Worm (Caenorhabditis elegans) whole organism, young adult: ENCODE measurements around the gene lgc-50.

Experiments used
- B0019.2 ChIP-seq: fragments of 200-800 bp; sonication (Bioruptor generic); conservative IDR thresholded peaks from 2 replicates; pipeline ENCODE4 v1.3.6; 2022; ENCODE audit warnings: missing genetic modification reagents, missing genetic modification characterization, missing compliant biosample characterization
- B0261.1 ChIP-seq: sonication (generic microtip); optimal IDR thresholded peaks from 2 replicates; lab custom pipeline; 2016; ENCODE audit warnings: mild to moderate bottlenecking, missing genetic modification characterization, moderate library complexity, missing compliant biosample characterization
- C06A6.2 ChIP-seq: fragments of 200-800 bp; sonication (Bioruptor generic); conservative IDR thresholded peaks from 2 replicates; pipeline ENCODE4 v1.3.6; 2022; ENCODE audit warnings: missing genetic modification characterization, missing compliant biosample characterization
- F22D6.2 ChIP-seq: sonication (generic microtip); optimal IDR thresholded peaks from 2 replicates; lab custom pipeline; 2016; ENCODE audit warnings: mild to moderate bottlenecking, missing genetic modification characterization, missing compliant biosample characterization
- Y53G8AR.9 ChIP-seq: fragments of 200-800 bp; sonication (Bioruptor generic); conservative IDR thresholded peaks from 2 replicates; pipeline ENCODE4 v1.3.6; 2022; ENCODE audit warnings: missing genetic modification reagents, missing genetic modification characterization, missing compliant biosample characterization
- ZK185.1 ChIP-seq: sonication (generic microtip); optimal IDR thresholded peaks from 2 replicates; lab custom pipeline; 2016; ENCODE audit warnings: mild to moderate bottlenecking, missing genetic modification characterization, missing compliant biosample characterization; ENCODE audit not compliant: poor library complexity, severe bottlenecking
- ama-1 ChIP-seq, 3 experiments: fragments of 150-350 bp in 1 of 3; sonication (generic microtip) in 2 of 3; optimal IDR thresholded peaks; 2 replicates each; lab custom pipeline; 2014 to 2018; ENCODE audit warnings: missing biosample characterization in 2 of 3, missing genetic modification characterization in 2 of 3, missing genetic modification reagents in 2 of 3
- aptf-3 ChIP-seq: fragments of 200-800 bp; sonication (Bioruptor generic); IDR thresholded peaks from 2 replicates; pipeline ENCODE4 v1.3.6; 2022; ENCODE audit warnings: missing genetic modification characterization, missing compliant biosample characterization
- atf-7 ChIP-seq: sonication (generic microtip); optimal IDR thresholded peaks from 2 replicates; lab custom pipeline; 2017; ENCODE audit warnings: mild to moderate bottlenecking, missing genetic modification characterization, missing compliant biosample characterization
- attf-5 ChIP-seq: fragments of 200-800 bp; sonication (Bioruptor generic); optimal IDR thresholded peaks from 2 replicates; lab custom pipeline; 2018; ENCODE audit warnings: mild to moderate bottlenecking, missing genetic modification characterization, missing compliant biosample characterization
- attf-6 ChIP-seq: fragments of 200-800 bp; sonication (Bioruptor generic); IDR thresholded peaks from 2 replicates; pipeline ENCODE4 v1.3.6; 2022; ENCODE audit warnings: missing genetic modification reagents, missing genetic modification characterization, missing compliant biosample characterization
- bed-1 ChIP-seq: fragments of 200-800 bp; sonication (Bioruptor generic); IDR thresholded peaks from 2 replicates; pipeline ENCODE4 v1.3.6; 2022; ENCODE audit warnings: missing genetic modification reagents, missing genetic modification characterization, missing compliant biosample characterization
- cebp-1 ChIP-seq, 2 experiments: fragments of 200-800 bp in 1 of 2; sonication (Bioruptor generic) in 1 of 2; sonication (generic microtip) in 1 of 2; IDR thresholded peaks in 1 of 2; optimal IDR thresholded peaks in 1 of 2; 2 replicates each; pipeline versions ENCODE4 v1.3.6 to Lab custom; 2017 to 2022; ENCODE audit warnings: missing compliant biosample characterization in 2 of 2, missing genetic modification characterization in 2 of 2, mild to moderate bottlenecking in 1 of 2, missing genetic modification reagents in 1 of 2, moderate library complexity in 1 of 2
- cebp-2 ChIP-seq: fragments of 200-800 bp; sonication (Bioruptor generic); IDR thresholded peaks from 2 replicates; pipeline ENCODE4 v1.3.6; 2022; ENCODE audit warnings: missing genetic modification characterization, missing compliant biosample characterization
- die-1 ChIP-seq: sonication (generic microtip); optimal IDR thresholded peaks from 2 replicates; lab custom pipeline; 2016; ENCODE audit warnings: missing genotype, mild to moderate bottlenecking, missing genetic modification characterization, missing compliant biosample characterization
- dox-1 ChIP-seq: fragments of 200-800 bp; sonication (Bioruptor generic); IDR thresholded peaks from 2 replicates; pipeline ENCODE4 v1.3.6; 2022; ENCODE audit warnings: missing genetic modification reagents, missing genetic modification characterization, missing compliant biosample characterization
- dpff-1 ChIP-seq: sonication (generic microtip); optimal IDR thresholded peaks from 2 replicates; lab custom pipeline; 2017; ENCODE audit warnings: mild to moderate bottlenecking, missing genetic modification characterization, missing compliant biosample characterization
- ets-4 ChIP-seq: fragments of 200-800 bp; sonication (Bioruptor generic); optimal IDR thresholded peaks from 2 replicates; lab custom pipeline; 2018; ENCODE audit warnings: mild to moderate bottlenecking, missing genetic modification characterization, missing compliant biosample characterization
- him-1 ChIP-seq: sonication (generic microtip); optimal IDR thresholded peaks from 2 replicates; lab custom pipeline; 2016; ENCODE audit warnings: missing genotype, missing genetic modification reagents, missing genetic modification characterization, missing compliant biosample characterization
- hmg-1.2 ChIP-seq: fragments of 200-800 bp; sonication (Bioruptor generic); IDR thresholded peaks from 2 replicates; pipeline ENCODE4 v1.3.6; 2022; ENCODE audit warnings: missing genetic modification reagents, missing genetic modification characterization, missing compliant biosample characterization
- hmg-20 ChIP-seq: fragments of 200-800 bp; sonication (Bioruptor generic); IDR thresholded peaks from 2 replicates; pipeline ENCODE4 v1.3.6; 2022; ENCODE audit warnings: missing genetic modification reagents, missing genetic modification characterization, missing compliant biosample characterization
- lag-1 ChIP-seq: fragments of 200-800 bp; sonication (Bioruptor generic); IDR thresholded peaks from 2 replicates; pipeline ENCODE4 v1.3.6; 2022; ENCODE audit warnings: missing genetic modification reagents, missing genetic modification characterization, missing compliant biosample characterization
- lin-26 ChIP-seq: fragments of 200-800 bp; sonication (Bioruptor generic); IDR thresholded peaks from 2 replicates; pipeline ENCODE4 v1.3.6; 2022; ENCODE audit warnings: missing genetic modification reagents, missing genetic modification characterization, missing compliant biosample characterization
- lin-35 ChIP-seq, 3 experiments: fragments of 150-350 bp in 2 of 3; sonication (generic microtip) in 1 of 3; optimal IDR thresholded peaks; 2 replicates each; lab custom pipeline; 2014 to 2018; ENCODE audit warnings: missing biosample characterization in 3 of 3, missing genetic modification characterization in 3 of 3, missing genetic modification reagents in 3 of 3
- lin-40 ChIP-seq: sonication (generic microtip); optimal IDR thresholded peaks from 2 replicates; lab custom pipeline; 2016; ENCODE audit warnings: missing genetic modification characterization, mild to moderate bottlenecking, missing compliant biosample characterization, missing genotype, missing genetic modification reagents
- madf-10 ChIP-seq: sonication (generic microtip); optimal IDR thresholded peaks from 2 replicates; lab custom pipeline; 2016; ENCODE audit warnings: mild to moderate bottlenecking, missing genetic modification characterization, missing compliant biosample characterization
- mcd-1 ChIP-seq: fragments of 200-800 bp; sonication (Bioruptor generic); IDR thresholded peaks from 2 replicates; pipeline ENCODE4 v1.3.6; 2022; ENCODE audit warnings: missing genetic modification reagents, missing genetic modification characterization, missing compliant biosample characterization
- mxl-1 ChIP-seq: sonication (generic microtip); optimal IDR thresholded peaks from 2 replicates; lab custom pipeline; 2016; ENCODE audit warnings: missing genetic modification characterization, missing compliant biosample characterization
- nhr-80 ChIP-seq: sonication (generic microtip); optimal IDR thresholded peaks from 2 replicates; lab custom pipeline; 2016; ENCODE audit warnings: missing genetic modification characterization, missing compliant biosample characterization
- nhr-90 ChIP-seq: sonication (generic microtip); optimal IDR thresholded peaks from 2 replicates; lab custom pipeline; 2016; ENCODE audit warnings: missing genotype, mild to moderate bottlenecking, missing genetic modification characterization, missing compliant biosample characterization
- pbrm-1 ChIP-seq: fragments of 200-800 bp; sonication (Bioruptor generic); IDR thresholded peaks from 2 replicates; pipeline ENCODE4 v1.3.6; 2022; ENCODE audit warnings: missing genetic modification reagents, missing genetic modification characterization, missing compliant biosample characterization
- pha-4 ChIP-seq: fragments of 150-350 bp; sonication (generic microtip); optimal IDR thresholded peaks from 2 replicates; lab custom pipeline; 2014; ENCODE audit warnings: missing biosample characterization, missing genetic modification reagents, missing genetic modification characterization
- rec-8 ChIP-seq, 2 experiments: sonication (generic microtip); optimal IDR thresholded peaks; 2 replicates each; lab custom pipeline; 2016; ENCODE audit warnings: mild to moderate bottlenecking in 2 of 2, missing genetic modification characterization in 2 of 2, missing genetic modification reagents in 2 of 2, missing genotype in 2 of 2, missing biosample characterization in 1 of 2, missing compliant biosample characterization in 1 of 2, moderate library complexity in 1 of 2
- repo-1 ChIP-seq: sonication (generic microtip); optimal IDR thresholded peaks from 2 replicates; lab custom pipeline; 2017; ENCODE audit warnings: mild to moderate bottlenecking, missing genetic modification characterization, missing compliant biosample characterization
- rpc-1 ChIP-seq, 2 experiments: fragments of 150-350 bp in 1 of 2; sonication (generic microtip) in 1 of 2; optimal IDR thresholded peaks; 2 replicates each; lab custom pipeline; 2014 to 2018; ENCODE audit warnings: missing biosample characterization in 1 of 2, missing genetic modification characterization in 1 of 2, missing genetic modification reagents in 1 of 2, missing genotype in 1 of 2
- somi-1 ChIP-seq: fragments of 200-800 bp; sonication (Bioruptor generic); optimal IDR thresholded peaks from 2 replicates; lab custom pipeline; 2018; ENCODE audit warnings: mild to moderate bottlenecking, missing genetic modification characterization, missing compliant biosample characterization
- tbp1 ChIP-seq: fragments of 200-800 bp; sonication (Bioruptor generic); optimal IDR thresholded peaks from 2 replicates; lab custom pipeline; 2018; ENCODE audit warnings: mild to moderate bottlenecking, missing genetic modification characterization, missing compliant biosample characterization
- tbx-9 ChIP-seq: sonication (generic microtip); optimal IDR thresholded peaks from 2 replicates; lab custom pipeline; 2016; ENCODE audit warnings: borderline replicate concordance, missing genetic modification characterization, inconsistent platforms, missing compliant biosample characterization
- tlf-1 ChIP-seq: fragments of 200-800 bp; sonication (Bioruptor generic); optimal IDR thresholded peaks from 2 replicates; lab custom pipeline; 2018; ENCODE audit warnings: mild to moderate bottlenecking, missing genetic modification characterization, missing compliant biosample characterization
- zfh-2 ChIP-seq: fragments of 200-800 bp; sonication (Bioruptor generic); conservative IDR thresholded peaks from 2 replicates; pipeline ENCODE4 v1.3.6; 2022; ENCODE audit warnings: missing genetic modification reagents, missing genetic modification characterization, missing compliant biosample characterization
- zim-3 ChIP-seq: sonication (generic microtip); optimal IDR thresholded peaks from 2 replicates; lab custom pipeline; 2017; ENCODE audit warnings: mild to moderate bottlenecking, missing genetic modification characterization, moderate library complexity, missing compliant biosample characterization
- ztf-25 ChIP-seq: fragments of 200-800 bp; sonication (Bioruptor generic); IDR thresholded peaks from 2 replicates; pipeline ENCODE4 v1.3.6; 2022; ENCODE audit warnings: missing genetic modification reagents, missing genetic modification characterization, missing compliant biosample characterization

Gene lgc-50

ce11 chrIII:7376143-7376802 lies 19.0 kb downstream of the lgc-50 start (continued):
- TF ChIP-seq zim-3 (tag; lab: Kevin White, UChicago) (no peak), somi-1 (GFP tag; lab: Kevin White, UChicago) (peak; percentile 70), repo-1 (tag; lab: Kevin White, UChicago) (peak; percentile 36), die-1 (tag; lab: Kevin White, UChicago) (peak; percentile 33), mcd-1 (GFP tag; lab: Robert Waterston, UW) (peak; percentile 48; the same call in 1 of the 2 replicates), lin-26 (0 out of 2 replicates have a peak, but pooled peaks have one; percentile 52), atf-7 (tag; lab: Kevin White, UChicago) (peak; percentile 97), ZK185.1 (tag; lab: Kevin White, UChicago) (peak; percentile 50), pbrm-1 (GFP tag; lab: Robert Waterston, UW) (peak; percentile 22; the same call in 1 of the 2 replicates), attf-5 (GFP tag; lab: Kevin White, UChicago) (peak; percentile 69), C06A6.2 (GFP tag; lab: Robert Waterston, UW) (peak; percentile 62; the same call in 1 of the 2 replicates), ets-4 (GFP tag; lab: Kevin White, UChicago) (peak; percentile 15), rec-8 (tag; optimal IDR thresholded peaks at IDR 0.05; lab: Kevin White, UChicago) (no peak), cebp-1 (GFP tag; IDR thresholded peaks at IDR 0.05; lab: Robert Waterston, UW) (no peak), cebp-1 (tag; optimal IDR thresholded peaks at IDR 0.05; lab: Kevin White, UChicago) (peak; percentile 74), pha-4 (tag; lab: Kevin White, UChicago) (no peak), mxl-1 (no peak), hmg-1.2 (peak; percentile 24; the same call in 1 of the 2 replicates), F22D6.2 (peak; percentile 3), nhr-90 (tag; lab: Kevin White, UChicago) (peak; percentile 20), ztf-25 (GFP tag; lab: Robert Waterston, UW) (no peak), nhr-80 (tag; lab: Kevin White, UChicago) (peak; percentile 73), dox-1 (peak; percentile 56), B0019.2 (no peak)

- TF ChIP-seq him-1 (tag; lab: Kevin White, UChicago) (no peak), zim-3 (tag; lab: Kevin White, UChicago) (no peak), bed-1 (no peak), nhr-80 (tag; lab: Kevin White, UChicago) (peak; percentile 77), ama-1 (optimal IDR thresholded peaks at IDR 0.05; lab: Kevin White, UChicago) (peak; percentile 55), ama-1 (GFP tag; optimal IDR thresholded peaks at IDR 0.05; lab: Kevin White, UChicago) (no peak), lin-35 (GFP tag; optimal IDR thresholded peaks at IDR 0.05; lab: Kevin White, UChicago) (no peak), tbx-9 (no peak), cebp-2 (GFP tag; lab: Robert Waterston, UW) (no peak), madf-10 (no peak)
These were observed 19.8 kb downstream of the lgc-50 start for ce11 chrIII:7375434-7375833.

ce11 chrIII:7374681-7375271 lies 20.5 kb downstream of the lgc-50 start, which contains the start of gene mml-1:
TSS of gene mml-1 (minus strand) at chrIII:7374731.
- no peak for TF ChIP-seq attf-6 (GFP tag; lab: Robert Waterston, UW)
- TF ChIP-seq tlf-1 (GFP tag; lab: Kevin White, UChicago) = no peak
- TF ChIP-seq ama-1 (optimal IDR thresholded peaks at IDR 0.05; lab: Kevin White, UChicago) = peak; percentile 50
- TF ChIP-seq ama-1 (GFP tag; optimal IDR thresholded peaks at IDR 0.05; lab: Kevin White, UChicago) = no peak
- TF ChIP-seq ztf-25 (GFP tag; lab: Robert Waterston, UW) = no peak
- TF ChIP-seq dpff-1 (tag; lab: Kevin White, UChicago) = no peak
- TF ChIP-seq cebp-1 (GFP tag; IDR thresholded peaks at IDR 0.05; lab: Robert Waterston, UW) = no peak
- TF ChIP-seq cebp-1 (tag; optimal IDR thresholded peaks at IDR 0.05; lab: Kevin White, UChicago) = no peak
- no peak for TF ChIP-seq bed-1
- TF ChIP-seq tbp1 = peak; percentile 6
- no peak for TF ChIP-seq lin-40 (tag; lab: Kevin White, UChicago)
- TF ChIP-seq aptf-3 = no peak
- TF ChIP-seq B0261.1 (tag; lab: Kevin White, UChicago) = no peak
- TF ChIP-seq lag-1 (GFP tag; lab: Robert Waterston, UW) = no peak
- TF ChIP-seq pbrm-1 (GFP tag; lab: Robert Waterston, UW) = 0 out of 2 replicates have a peak, but pooled peaks have one; percentile 6
- no peak for TF ChIP-seq zfh-2
- no peak for TF ChIP-seq rpc-1 (optimal IDR thresholded peaks at IDR 0.05; lab: Kevin White, UChicago)
- no peak for TF ChIP-seq rpc-1 (tag; optimal IDR thresholded peaks at IDR 0.05; lab: Kevin White, UChicago)
- TF ChIP-seq hmg-20 (GFP tag; lab: Robert Waterston, UW) = no peak
- no peak for TF ChIP-seq Y53G8AR.9
